Fruit fly (Drosophila melanogaster) whole organism, pupa: Measurements from ENCODE around the gene CG43678.

ENCODE experiments used
- CG10348 ChIP-seq: fragments of 200-800 bp; sonication (Bioruptor generic); IDR thresholded peaks from 2 replicates; pipeline ENCODE4 v1.3.6; 2022; ENCODE audit warnings: missing biosample characterization, missing genetic modification characterization
- CG12605 ChIP-seq: fragments of 200-800 bp; sonication (Bioruptor generic); IDR thresholded peaks from 2 replicates; pipeline ENCODE4 v1.3.6; 2022; ENCODE audit warnings: missing biosample characterization, missing genetic modification characterization
- CG13204 ChIP-seq: fragments of 200-800 bp; sonication (Bioruptor generic); optimal IDR thresholded peaks from 2 replicates; lab custom pipeline; 2018; ENCODE audit warnings: missing biosample characterization, mild to moderate bottlenecking, missing genetic modification characterization, moderate library complexity
- CG14655 ChIP-seq: fragments of 200-800 bp; sonication (Bioruptor generic); optimal IDR thresholded peaks from 3 replicates; lab custom pipeline; 2017; ENCODE audit warnings: mild to moderate bottlenecking, missing biosample characterization, missing genetic modification reagents, missing genetic modification characterization
- CG15710 ChIP-seq: fragments of 200-800 bp; sonication (Bioruptor generic); optimal IDR thresholded peaks from 2 replicates; lab custom pipeline; 2018; ENCODE audit warnings: missing biosample characterization, mild to moderate bottlenecking, missing genetic modification characterization, moderate library complexity
- CG17806 ChIP-seq: fragments of 200-800 bp; sonication (Bioruptor generic); optimal IDR thresholded peaks from 2 replicates; lab custom pipeline; 2018; ENCODE audit warnings: missing biosample characterization, mild to moderate bottlenecking, missing genetic modification characterization, moderate library complexity
- CG32121 ChIP-seq: fragments of 200-800 bp; sonication (Bioruptor generic); IDR thresholded peaks from 2 replicates; pipeline ENCODE4 v1.3.6; 2022; ENCODE audit warnings: missing biosample characterization, missing genetic modification characterization
- CG34367 ChIP-seq: fragments of 200-800 bp; sonication (Bioruptor generic); optimal IDR thresholded peaks from 2 replicates; lab custom pipeline; 2018; ENCODE audit warnings: missing biosample characterization, mild to moderate bottlenecking, missing genetic modification characterization
- CG4496 ChIP-seq: fragments of 200-800 bp; sonication (Bioruptor generic); IDR thresholded peaks from 3 replicates; pipeline ENCODE4 v1.3.6; 2022; ENCODE audit warnings: missing biosample characterization, missing genetic modification characterization
- CG8159 ChIP-seq: fragments of 200-800 bp; sonication (Bioruptor generic); optimal IDR thresholded peaks from 3 replicates; lab custom pipeline; 2018; ENCODE audit warnings: missing biosample characterization, mild to moderate bottlenecking, missing genetic modification characterization, moderate library complexity
- CG8301 ChIP-seq: fragments of 200-800 bp; sonication (Bioruptor generic); optimal IDR thresholded peaks from 2 replicates; lab custom pipeline; 2018; ENCODE audit warnings: missing biosample characterization, mild to moderate bottlenecking, missing genetic modification characterization
- CG9948 ChIP-seq: fragments of 200-800 bp; sonication (Bioruptor generic); optimal IDR thresholded peaks from 2 replicates; lab custom pipeline; 2018; ENCODE audit warnings: missing biosample characterization, mild to moderate bottlenecking, missing genetic modification characterization, moderate library complexity
- D1 ChIP-seq: fragments of 200-800 bp; sonication (Bioruptor generic); optimal IDR thresholded peaks from 2 replicates; lab custom pipeline; 2018; ENCODE audit warnings: missing biosample characterization, mild to moderate bottlenecking, missing genetic modification characterization, moderate library complexity
- EcR ChIP-seq: fragments of 200-800 bp; sonication (Bioruptor generic); optimal IDR thresholded peaks from 3 replicates; lab custom pipeline; 2019; ENCODE audit warnings: missing biosample characterization, missing genetic modification characterization, mild to moderate bottlenecking, moderate library complexity, missing genetic modification reagents
- Ets98B ChIP-seq: fragments of 200-800 bp; sonication (Bioruptor generic); IDR thresholded peaks from 2 replicates; pipeline ENCODE4 v1.3.6; 2022; ENCODE audit warnings: missing biosample characterization, missing genetic modification characterization
- Pif1A ChIP-seq: fragments of 200-800 bp; sonication (Bioruptor generic); optimal IDR thresholded peaks from 3 replicates; lab custom pipeline; 2016; ENCODE audit warnings: missing biosample characterization, missing genetic modification characterization
- Pif1B ChIP-seq: fragments of 200-800 bp; sonication (Bioruptor generic); optimal IDR thresholded peaks from 3 replicates; lab custom pipeline; 2016; ENCODE audit warnings: missing biosample characterization, missing genetic modification characterization
- Snoo ChIP-seq: fragments of 200-800 bp; sonication (Bioruptor generic); optimal IDR thresholded peaks from 3 replicates; lab custom pipeline; 2017; ENCODE audit warnings: missing biosample characterization, mild to moderate bottlenecking, missing genetic modification characterization, inconsistent platforms
- fd96Ca ChIP-seq: fragments of 200-800 bp; sonication (Bioruptor generic); IDR thresholded peaks from 3 replicates; pipeline ENCODE4 v1.3.6; 2022; ENCODE audit warnings: missing biosample characterization, missing genetic modification characterization
- gl ChIP-seq: fragments of 200-800 bp; sonication (Bioruptor generic); optimal IDR thresholded peaks from 2 replicates; lab custom pipeline; 2018; ENCODE audit warnings: missing biosample characterization, mild to moderate bottlenecking, missing genetic modification characterization
- rn ChIP-seq: fragments of 200-800 bp; sonication (Bioruptor generic); IDR thresholded peaks from 2 replicates; pipeline ENCODE4 v1.3.6; 2022; ENCODE audit warnings: missing biosample characterization, missing genetic modification characterization

Gene CG43678

DNA sequence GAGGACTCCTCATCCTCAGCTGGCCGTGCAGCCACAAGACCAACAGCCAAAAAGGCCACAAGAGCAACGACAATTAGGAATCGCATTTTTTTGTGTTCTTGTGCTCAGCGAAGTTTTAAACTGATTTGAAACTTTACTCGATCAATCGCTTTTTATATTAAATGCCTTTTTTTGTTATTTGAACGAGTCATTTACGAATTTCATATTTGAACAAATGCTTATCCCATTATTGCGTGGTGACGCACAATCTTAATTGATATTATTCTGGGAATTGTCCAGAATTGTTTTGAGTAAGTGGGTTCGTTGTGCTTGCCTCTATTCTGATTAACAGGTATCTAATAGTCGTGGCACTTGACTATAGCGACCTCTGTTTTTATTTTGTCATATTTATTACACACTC is 3.1 kb upstream of the CG43678 start, which contains the start of gene CG13461:
TSS of gene CG13461 (minus strand) at position 101 of the 400 bp plus-strand sequence.
- TF ChIP-seq Ets98B (GFP tag; lab: Robert Waterston, UW) (no peak), CG10348 (GFP tag; lab: Robert Waterston, UW) (no peak), CG9948 (tag; lab: Kevin White, UChicago) (no peak), EcR (GFP tag; lab: Kevin White, UChicago) (no peak), CG32121 (no peak), CG34367 (tag; lab: Kevin White, UChicago) (no peak), CG14655 (no peak), D1 (tag; lab: Kevin White, UChicago) (no peak), CG4496 (GFP tag; lab: Robert Waterston, UW) (no peak), CG13204 (GFP tag; lab: Kevin White, UChicago) (no peak), Pif1A (GFP tag; lab: Kevin White, UChicago) (no peak), CG8159 (tag; lab: Kevin White, UChicago) (no peak), CG12605 (no peak)

DNA sequence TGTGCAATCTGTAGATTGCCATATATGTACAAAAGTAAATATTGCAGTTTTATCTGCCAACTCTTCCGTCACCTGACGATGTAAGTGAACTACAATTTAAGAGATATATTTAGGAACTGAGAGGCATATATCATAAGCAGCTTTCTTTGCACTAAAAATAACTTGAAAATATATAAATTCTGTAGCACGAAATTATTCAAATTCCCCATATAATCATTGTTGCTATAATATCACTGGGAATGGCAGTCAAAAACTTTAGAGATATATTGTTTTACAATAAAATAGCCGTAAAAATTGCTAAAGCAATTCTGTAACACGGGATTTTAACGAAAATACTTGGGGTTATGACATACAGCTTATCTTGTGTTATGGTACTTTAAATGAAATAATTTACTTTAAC is 2.0 kb upstream of the CG43678 start, which contains the start of gene CG43679:
TSS of gene CG43679 (minus strand) at position 101 of the 400 bp plus-strand sequence.
- TF ChIP-seq CG34367 (tag; lab: Kevin White, UChicago): no peak
- no peak for TF ChIP-seq CG9948 (tag; lab: Kevin White, UChicago)
- no peak for TF ChIP-seq Snoo (tag; lab: Kevin White, UChicago)

DNA sequence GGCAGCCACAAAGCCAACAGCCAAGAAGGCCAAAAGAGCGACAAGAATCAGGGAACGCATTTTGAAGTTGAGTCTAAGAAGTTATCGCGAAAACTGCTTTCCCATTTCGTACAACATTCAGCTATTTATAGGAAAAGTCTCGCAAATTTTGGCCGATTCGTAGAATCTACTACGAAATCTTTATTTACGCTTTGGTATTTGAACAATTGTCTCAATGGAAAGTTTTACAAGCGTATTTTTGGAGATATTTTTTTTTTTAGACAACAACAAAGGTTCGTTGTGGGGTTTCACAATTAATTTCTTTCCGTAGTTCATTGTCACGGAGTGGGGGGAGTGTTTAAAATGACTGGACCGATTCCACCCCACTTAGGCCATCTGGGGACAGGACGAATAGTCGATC is 1.4 kb upstream of the CG43678 start, which contains the start of gene CG12310:
TSS of gene CG12310 (minus strand) at position 101 of the 400 bp plus-strand sequence.
- no peak for TF ChIP-seq CG34367 (tag; lab: Kevin White, UChicago)
- TF ChIP-seq CG8159 (tag; lab: Kevin White, UChicago): no peak
- no peak for TF ChIP-seq D1 (tag; lab: Kevin White, UChicago)
- no peak for TF ChIP-seq Pif1A (GFP tag; lab: Kevin White, UChicago)
- TF ChIP-seq CG14655: no peak
- no peak for TF ChIP-seq gl (tag; lab: Kevin White, UChicago)
- TF ChIP-seq CG10348 (GFP tag; lab: Robert Waterston, UW): no peak
- no peak for TF ChIP-seq EcR (GFP tag; lab: Kevin White, UChicago)
- TF ChIP-seq CG12605: no peak
- no peak for TF ChIP-seq Ets98B (GFP tag; lab: Robert Waterston, UW)
- TF ChIP-seq CG15710 (tag; lab: Kevin White, UChicago): no peak
- no peak for TF ChIP-seq fd96Ca (GFP tag; lab: Robert Waterston, UW)
- TF ChIP-seq CG4496 (GFP tag; lab: Robert Waterston, UW): no peak
- no peak for TF ChIP-seq CG32121
- no peak for TF ChIP-seq CG9948 (tag; lab: Kevin White, UChicago)
- TF ChIP-seq rn (GFP tag; lab: Robert Waterston, UW): no peak
- no peak for TF ChIP-seq CG13204 (GFP tag; lab: Kevin White, UChicago)
- TF ChIP-seq Pif1B (GFP tag; lab: Kevin White, UChicago): no peak
- no peak for TF ChIP-seq CG8301 (tag; lab: Kevin White, UChicago)
- no peak for TF ChIP-seq CG17806 (tag; lab: Kevin White, UChicago)

DNA sequence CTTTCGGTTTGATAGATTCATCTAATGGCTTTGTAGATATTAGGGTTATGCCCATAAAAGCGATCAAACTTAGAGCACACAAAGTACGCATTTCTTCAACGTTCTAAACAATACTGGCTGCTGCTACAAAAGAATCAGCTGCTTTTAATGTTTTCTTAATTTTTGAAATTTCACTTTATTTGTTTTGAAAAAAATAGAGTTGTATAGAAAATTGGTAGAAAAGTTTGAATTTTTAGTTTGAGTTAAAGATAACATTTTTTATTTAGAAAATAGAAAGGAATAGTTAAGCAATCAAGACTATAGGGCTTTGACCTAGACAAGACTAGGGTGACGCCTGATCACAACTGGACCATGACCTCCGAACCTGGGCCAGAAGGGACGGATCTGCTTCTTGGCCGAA is 814 bp upstream of the CG43678 start, which contains the start of gene CG18581:
TSS of gene CG18581 (minus strand) at position 101 of the 400 bp plus-strand sequence.
- TF ChIP-seq CG8159 (tag; lab: Kevin White, UChicago): no peak
- no peak for TF ChIP-seq Pif1A (GFP tag; lab: Kevin White, UChicago)
- TF ChIP-seq CG13204 (GFP tag; lab: Kevin White, UChicago): no peak
- TF ChIP-seq CG10348 (GFP tag; lab: Robert Waterston, UW): no peak
- no peak for TF ChIP-seq Ets98B (GFP tag; lab: Robert Waterston, UW)
- no peak for TF ChIP-seq CG8301 (tag; lab: Kevin White, UChicago)
- TF ChIP-seq fd96Ca (GFP tag; lab: Robert Waterston, UW): no peak
- TF ChIP-seq gl (tag; lab: Kevin White, UChicago): no peak
- TF ChIP-seq CG9948 (tag; lab: Kevin White, UChicago): no peak
- no peak for TF ChIP-seq Pif1B (GFP tag; lab: Kevin White, UChicago)
- no peak for TF ChIP-seq D1 (tag; lab: Kevin White, UChicago)

DNA sequence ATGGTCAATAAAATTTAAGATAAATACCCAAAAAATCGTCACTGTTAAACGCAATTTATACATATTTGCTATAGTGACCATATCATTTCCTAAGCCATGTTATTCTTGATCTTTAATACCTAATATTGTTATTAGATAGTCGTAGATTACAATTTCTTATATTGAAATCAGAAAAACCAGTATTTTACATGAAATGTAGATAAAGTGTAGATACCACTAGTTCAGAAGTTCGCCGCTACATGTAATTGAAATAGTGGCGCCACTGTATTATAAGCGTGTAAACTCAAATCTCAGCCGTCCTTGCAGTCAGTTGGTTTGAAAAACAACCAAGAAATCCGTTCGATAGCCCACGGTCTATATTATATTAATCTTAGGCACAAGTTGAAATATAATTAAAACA is 1.2 kb downstream of the CG43678 start:
- TF ChIP-seq CG12605: no peak

DNA sequence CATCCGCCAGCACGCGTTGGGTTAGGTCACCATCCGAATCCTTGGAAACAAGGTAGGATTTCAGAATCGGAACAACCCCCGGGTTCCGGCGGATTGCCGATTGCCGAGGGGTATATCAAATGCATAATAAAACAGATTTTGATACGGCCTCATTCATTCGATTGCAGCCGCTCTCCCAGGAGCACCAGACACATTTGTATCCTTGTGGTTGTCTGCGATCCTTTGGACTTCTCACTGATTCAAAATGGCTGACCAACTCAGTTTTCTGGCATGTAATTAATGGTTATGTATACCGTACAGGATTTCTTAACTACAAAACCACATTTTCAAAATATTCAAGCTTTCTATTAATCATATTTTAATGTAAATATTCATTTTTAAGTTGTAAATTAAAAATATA is 1.7 kb downstream of the CG43678 start:
- no peak for TF ChIP-seq CG10348 (GFP tag; lab: Robert Waterston, UW)
- no peak for TF ChIP-seq CG9948 (tag; lab: Kevin White, UChicago)
- no peak for TF ChIP-seq CG8301 (tag; lab: Kevin White, UChicago)
- no peak for TF ChIP-seq CG17806 (tag; lab: Kevin White, UChicago)
- no peak for TF ChIP-seq EcR (GFP tag; lab: Kevin White, UChicago)
- TF ChIP-seq CG15710 (tag; lab: Kevin White, UChicago): no peak
- TF ChIP-seq CG8159 (tag; lab: Kevin White, UChicago): no peak
- no peak for TF ChIP-seq fd96Ca (GFP tag; lab: Robert Waterston, UW)

DNA sequence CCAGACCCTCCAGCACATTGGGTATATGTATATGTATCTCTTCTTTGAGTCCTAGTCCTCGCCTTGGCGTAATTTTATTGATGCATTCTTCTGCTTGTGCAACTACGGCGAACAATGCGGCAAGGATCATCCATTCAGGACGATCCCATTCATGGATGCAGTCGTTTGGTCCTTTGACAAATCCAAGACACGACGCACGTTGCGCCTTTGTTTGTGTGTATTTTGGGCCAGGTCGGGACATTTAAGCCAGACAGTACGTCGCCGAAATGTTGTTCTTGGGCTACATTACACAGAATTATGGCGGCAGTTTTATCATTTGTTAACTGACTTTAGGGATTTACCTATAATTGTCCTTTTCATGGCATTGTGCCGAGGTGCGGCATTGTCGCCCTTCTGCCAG is 4.2 kb downstream of the CG43678 start:
- TF ChIP-seq Pif1B (GFP tag; lab: Kevin White, UChicago) (no peak), Snoo (tag; lab: Kevin White, UChicago) (no peak), gl (tag; lab: Kevin White, UChicago) (no peak), rn (GFP tag; lab: Robert Waterston, UW) (no peak), CG17806 (tag; lab: Kevin White, UChicago) (no peak), CG32121 (no peak), fd96Ca (GFP tag; lab: Robert Waterston, UW) (no peak), D1 (tag; lab: Kevin White, UChicago) (no peak), CG8159 (tag; lab: Kevin White, UChicago) (no peak), CG15710 (tag; lab: Kevin White, UChicago) (no peak), CG14655 (no peak), CG4496 (GFP tag; lab: Robert Waterston, UW) (no peak), CG12605 (no peak), CG13204 (GFP tag; lab: Kevin White, UChicago) (no peak), CG9948 (tag; lab: Kevin White, UChicago) (no peak)
- TF ChIP-seq, all 21 proteins: peak for 0
